Fruit fly (Drosophila melanogaster) whole organism: Measurements from ENCODE around the gene beat-IIIa.

Experiments used
- CG8478 ChIP-seq: fragments of >200 bp; optimal IDR thresholded peaks from 2 replicates; lab custom pipeline; 2018; ENCODE audit warnings: inconsistent platforms
- Dll ChIP-seq: fragments of >200 bp; optimal IDR thresholded peaks from 2 replicates; lab custom pipeline; 2017
- EcR ChIP-seq, 2 experiments: fragments of >200 bp; optimal IDR thresholded peaks; 2 replicates each; lab custom pipeline; 2017; ENCODE audit warnings: missing biosample characterization in 2 of 2, missing genetic modification characterization in 2 of 2, missing genetic modification reagents in 2 of 2
- pan ChIP-seq: fragments of >200 bp; optimal IDR thresholded peaks from 2 replicates; lab custom pipeline; 2017
- psq ChIP-seq: fragments of >200 bp; optimal IDR thresholded peaks from 2 replicates; lab custom pipeline; 2017
- usp ChIP-seq: fragments of >200 bp; optimal IDR thresholded peaks from 2 replicates; lab custom pipeline; 2017; ENCODE audit warnings: missing biosample characterization, missing genetic modification characterization, mixed read lengths

Gene beat-IIIa

dm6 chr2L:17203833-17204232, 73.0 kb downstream of the beat-IIIa start:
- TF ChIP-seq Dll (no peak), usp (no peak)

- TF ChIP-seq usp: no peak
- no peak for TF ChIP-seq CG8478
- no peak for TF ChIP-seq psq (lab: Kevin White, UChicago)
- TF ChIP-seq EcR (GFP tag; optimal IDR thresholded peaks at IDR 0.05; lab: Kevin White, UChicago): no peak
- no peak for TF ChIP-seq pan (lab: Kevin White, UChicago)
- TF ChIP-seq Dll: no peak
These were observed 76.2 kb downstream of the beat-IIIa start for dm6 chr2L:17207072-17207471.

- TF ChIP-seq pan (lab: Kevin White, UChicago) (no peak), Dll (no peak), psq (lab: Kevin White, UChicago) (no peak), EcR (GFP tag; optimal IDR thresholded peaks at IDR 0.05; lab: Kevin White, UChicago) (no peak), CG8478 (no peak)
These were observed 86.0 kb downstream of the beat-IIIa start for dm6 chr2L:17216847-17217246.

- TF ChIP-seq usp (no peak), pan (lab: Kevin White, UChicago) (no peak), Dll (no peak), CG8478 (no peak), EcR (GFP tag; optimal IDR thresholded peaks at IDR 0.05; lab: Kevin White, UChicago) (no peak), psq (lab: Kevin White, UChicago) (no peak)
These were observed 90.6 kb downstream of the beat-IIIa start for dm6 chr2L:17221462-17221861.

dm6 chr2L:17222176-17222575, 91.4 kb downstream of the beat-IIIa start:
- no peak for TF ChIP-seq usp
- TF ChIP-seq psq (lab: Kevin White, UChicago): no peak
- TF ChIP-seq CG8478: no peak
- TF ChIP-seq Dll: no peak
- TF ChIP-seq pan (lab: Kevin White, UChicago): no peak
- TF ChIP-seq EcR (GFP tag; optimal IDR thresholded peaks at IDR 0.05; lab: Kevin White, UChicago): no peak
